Worm (Caenorhabditis elegans) whole organism, L3 larva: ENCODE results near the gene subs-4.

Source experiments
- ceh-28 ChIP-seq: fragments of 150-350 bp; optimal IDR thresholded peaks from 2 replicates; lab custom pipeline; 2014; ENCODE audit warnings: missing biosample characterization, missing genetic modification reagents, missing genetic modification characterization
- ceh-82 ChIP-seq: fragments of 150-350 bp; optimal IDR thresholded peaks from 2 replicates; lab custom pipeline; 2014; ENCODE audit warnings: missing biosample characterization, missing genetic modification characterization
- ceh-9 ChIP-seq: sonication (generic microtip); optimal IDR thresholded peaks from 2 replicates; lab custom pipeline; 2018; ENCODE audit warnings: missing biosample characterization, missing genetic modification characterization
- egl-27 ChIP-seq: sonication (generic microtip); optimal IDR thresholded peaks from 4 replicates; lab custom pipeline; 2017; ENCODE audit warnings: missing biosample characterization, missing genetic modification reagents, missing genetic modification characterization
- elt-3 ChIP-seq, 3 experiments: fragments of 150-350 bp in 1 of 3; sonication (generic microtip) in 2 of 3; optimal IDR thresholded peaks; 2 replicates in 2 of 3; 4 replicates in 1 of 3; lab custom pipeline; 2014 to 2017; ENCODE audit warnings: missing biosample characterization in 3 of 3, missing genetic modification characterization in 3 of 3
- fkh-2 ChIP-seq: fragments of 150-350 bp; optimal IDR thresholded peaks from 2 replicates; lab custom pipeline; 2014; ENCODE audit warnings: missing biosample characterization, missing genetic modification reagents, missing genetic modification characterization
- lin-15B ChIP-seq: fragments of 150-350 bp; optimal IDR thresholded peaks from 2 replicates; lab custom pipeline; 2014; ENCODE audit warnings: missing biosample characterization, missing genetic modification characterization
- nhr-12 ChIP-seq: fragments of 150-350 bp; optimal IDR thresholded peaks from 2 replicates; lab custom pipeline; 2014; ENCODE audit warnings: missing biosample characterization, missing genetic modification characterization
- nhr-237 ChIP-seq: fragments of 150-350 bp; optimal IDR thresholded peaks from 2 replicates; lab custom pipeline; 2014; ENCODE audit warnings: missing biosample characterization, missing genetic modification characterization
- nhr-28 ChIP-seq: fragments of 150-350 bp; optimal IDR thresholded peaks from 2 replicates; lab custom pipeline; 2014; ENCODE audit warnings: missing biosample characterization, missing genetic modification characterization
- tbx-2 ChIP-seq: sonication (generic microtip); optimal IDR thresholded peaks from 2 replicates; lab custom pipeline; 2016; ENCODE audit warnings: mild to moderate bottlenecking, missing genetic modification characterization, missing compliant biosample characterization
- unc-39 ChIP-seq: sonication (generic microtip); optimal IDR thresholded peaks from 4 replicates; lab custom pipeline; 2017; ENCODE audit warnings: missing biosample characterization, missing genetic modification characterization
- unc-62 ChIP-seq: fragments of 150-350 bp; sonication (generic microtip); optimal IDR thresholded peaks from 4 replicates; lab custom pipeline; 2014; ENCODE audit warnings: missing biosample characterization, missing genetic modification reagents, missing genetic modification characterization
- zag-1 ChIP-seq: fragments of 150-350 bp; optimal IDR thresholded peaks from 2 replicates; lab custom pipeline; 2014; ENCODE audit warnings: missing biosample characterization, missing genetic modification characterization

- TF ChIP-seq ceh-28 (tag; lab: Kevin White, UChicago) (no peak), nhr-237 (tag; lab: Kevin White, UChicago) (no peak), ceh-9 (tag; lab: Kevin White, UChicago) (no peak), zag-1 (tag; lab: Kevin White, UChicago) (no peak), unc-39 (tag; lab: Kevin White, UChicago) (no peak), nhr-12 (tag; lab: Kevin White, UChicago) (no peak), elt-3 (tag; optimal IDR thresholded peaks at IDR 0.05; lab: Kevin White, UChicago) (no peak), lin-15B (tag; lab: Kevin White, UChicago) (no peak), egl-27 (no peak), unc-62 (GFP tag; lab: Kevin White, UChicago) (no peak), tbx-2 (tag; lab: Kevin White, UChicago) (no peak), fkh-2 (no peak), nhr-28 (tag; lab: Kevin White, UChicago) (no peak), ceh-82 (tag; lab: Kevin White, UChicago) (no peak)
Measured at ce11 chrIII:11393162-11393561, 11.1 kb downstream of the subs-4 start, which contains the start of gene nlp-21.
